Worm (Caenorhabditis elegans) whole organism, mixed stage, embryonic: ENCODE results near the gene lron-2.

ENCODE experiments used
- M03D4.4 ChIP-seq: sonication (generic microtip); optimal IDR thresholded peaks from 2 replicates; lab custom pipeline; 2017; ENCODE audit warnings: mild to moderate bottlenecking, missing genetic modification characterization, missing compliant biosample characterization
- bed-3 ChIP-seq: fragments of 200-800 bp; sonication (Bioruptor generic); optimal IDR thresholded peaks from 3 replicates; lab custom pipeline; 2018; ENCODE audit warnings: mild to moderate bottlenecking, missing genetic modification characterization, moderate library complexity, missing compliant biosample characterization
- blmp-1 ChIP-seq: fragments of 150-350 bp; optimal IDR thresholded peaks from 2 replicates; lab custom pipeline; 2014; ENCODE audit warnings: missing biosample characterization, missing genetic modification characterization
- ceh-39 ChIP-seq: fragments of 150-350 bp; optimal IDR thresholded peaks from 2 replicates; lab custom pipeline; 2014; ENCODE audit warnings: missing biosample characterization, missing genetic modification characterization
- ceh-43 ChIP-seq: fragments of 200-800 bp; sonication (Bioruptor generic); optimal IDR thresholded peaks from 2 replicates; lab custom pipeline; 2018; ENCODE audit warnings: mild to moderate bottlenecking, missing genetic modification characterization, moderate library complexity, missing compliant biosample characterization
- ces-1 ChIP-seq: fragments of 150-350 bp; optimal IDR thresholded peaks from 2 replicates; lab custom pipeline; 2014; ENCODE audit warnings: missing biosample characterization, missing genetic modification reagents, missing genetic modification characterization
- cnd-1 ChIP-seq: fragments of 200-800 bp; sonication (Bioruptor generic); optimal IDR thresholded peaks from 2 replicates; lab custom pipeline; 2018; ENCODE audit warnings: mild to moderate bottlenecking, missing genetic modification characterization, missing compliant biosample characterization
- drap-1 ChIP-seq: fragments of 200-800 bp; sonication (Bioruptor generic); optimal IDR thresholded peaks from 3 replicates; lab custom pipeline; 2018; ENCODE audit warnings: mild to moderate bottlenecking, missing genetic modification characterization, missing compliant biosample characterization
- elt-1 ChIP-seq: sonication (generic microtip); optimal IDR thresholded peaks from 2 replicates; lab custom pipeline; 2017; ENCODE audit warnings: missing genetic modification characterization, mild to moderate bottlenecking, missing compliant biosample characterization, antibody characterized with exemption, moderate library complexity, borderline replicate concordance; ENCODE audit not compliant: insufficient read depth
- elt-3 ChIP-seq: fragments of 150-350 bp; optimal IDR thresholded peaks from 2 replicates; lab custom pipeline; 2014; ENCODE audit warnings: missing biosample characterization, missing genetic modification characterization
- flh-1 ChIP-seq: fragments of 200-800 bp; sonication (Bioruptor generic); optimal IDR thresholded peaks from 2 replicates; lab custom pipeline; 2018; ENCODE audit warnings: mild to moderate bottlenecking, missing genetic modification characterization, moderate library complexity, missing compliant biosample characterization
- ham-2 ChIP-seq: fragments of 200-800 bp; sonication (Bioruptor generic); optimal IDR thresholded peaks from 2 replicates; lab custom pipeline; 2018; ENCODE audit warnings: mild to moderate bottlenecking, missing genetic modification characterization, missing compliant biosample characterization
- hlh-1 ChIP-seq: fragments of 150-350 bp; optimal IDR thresholded peaks from 2 replicates; lab custom pipeline; 2014; ENCODE audit warnings: missing biosample characterization, missing genetic modification reagents, missing genetic modification characterization
- lin-13 ChIP-seq: fragments of 150-350 bp; optimal IDR thresholded peaks from 2 replicates; lab custom pipeline; 2014; ENCODE audit warnings: missing biosample characterization, missing genetic modification characterization
- lin-32 ChIP-seq: fragments of 200-800 bp; sonication (Bioruptor generic); optimal IDR thresholded peaks from 2 replicates; lab custom pipeline; 2018; ENCODE audit warnings: mild to moderate bottlenecking, missing genetic modification characterization, missing compliant biosample characterization
- lsy-2 ChIP-seq: fragments of 150-350 bp; optimal IDR thresholded peaks from 2 replicates; lab custom pipeline; 2014; ENCODE audit warnings: missing biosample characterization, missing genetic modification characterization
- mab-5 ChIP-seq: fragments of 150-350 bp; optimal IDR thresholded peaks from 2 replicates; lab custom pipeline; 2014; ENCODE audit warnings: missing biosample characterization, missing genetic modification characterization
- mep-1 ChIP-seq: fragments of 150-350 bp; optimal IDR thresholded peaks from 2 replicates; lab custom pipeline; 2017; ENCODE audit warnings: missing biosample characterization, missing genetic modification reagents, missing genetic modification characterization, inconsistent platforms
- mls-2 ChIP-seq: sonication (generic microtip); optimal IDR thresholded peaks from 2 replicates; lab custom pipeline; 2016; ENCODE audit warnings: mild to moderate bottlenecking, missing genetic modification characterization, moderate library complexity, missing compliant biosample characterization
- nhr-12 ChIP-seq: fragments of 150-350 bp; optimal IDR thresholded peaks from 2 replicates; lab custom pipeline; 2014; ENCODE audit warnings: missing biosample characterization, missing genetic modification characterization
- nhr-237 ChIP-seq: fragments of 150-350 bp; optimal IDR thresholded peaks from 2 replicates; lab custom pipeline; 2014; ENCODE audit warnings: missing biosample characterization, missing genetic modification characterization
- nhr-28 ChIP-seq: fragments of 150-350 bp; optimal IDR thresholded peaks from 2 replicates; lab custom pipeline; 2014; ENCODE audit warnings: missing biosample characterization, missing genetic modification characterization
- nhr-76 ChIP-seq: sonication (generic microtip); optimal IDR thresholded peaks from 2 replicates; lab custom pipeline; 2017; ENCODE audit warnings: missing biosample characterization, missing genetic modification characterization
- pha-4 ChIP-seq: fragments of 150-350 bp; optimal IDR thresholded peaks from 2 replicates; lab custom pipeline; 2018; ENCODE audit warnings: missing biosample characterization, missing genetic modification reagents, missing genetic modification characterization
- sptf-1 ChIP-seq: sonication (generic microtip); optimal IDR thresholded peaks from 2 replicates; lab custom pipeline; 2017; ENCODE audit warnings: mild to moderate bottlenecking, missing genetic modification characterization, moderate library complexity, missing compliant biosample characterization
- tbx-8 ChIP-seq: fragments of 200-800 bp; sonication (Bioruptor generic); optimal IDR thresholded peaks from 2 replicates; lab custom pipeline; 2018; ENCODE audit warnings: mild to moderate bottlenecking, missing genetic modification characterization, moderate library complexity, missing compliant biosample characterization
- unc-120 ChIP-seq: sonication (generic microtip); optimal IDR thresholded peaks from 2 replicates; lab custom pipeline; 2017; ENCODE audit warnings: missing genetic modification characterization, missing compliant biosample characterization; ENCODE audit not compliant: poor library complexity, severe bottlenecking
- unc-39 ChIP-seq: fragments of 150-350 bp; optimal IDR thresholded peaks from 2 replicates; lab custom pipeline; 2014; ENCODE audit warnings: missing biosample characterization, missing genetic modification characterization
- zip-8 ChIP-seq: fragments of 150-350 bp; optimal IDR thresholded peaks from 2 replicates; lab custom pipeline; 2014; ENCODE audit warnings: missing biosample characterization, missing genetic modification characterization
- ztf-11 ChIP-seq: fragments of 150-350 bp; optimal IDR thresholded peaks from 2 replicates; lab custom pipeline; 2014; ENCODE audit warnings: missing biosample characterization, missing genetic modification characterization

Gene lron-2

ce11 chrV:9328670-9329069 lies 41.3 kb upstream of the lron-2 start, which contains the start of gene K07B1.4:
Gene K07B1.4 (plus strand): TSS chrV:9328970.
- TF ChIP-seq nhr-76 (tag; lab: Kevin White, UChicago) (no peak), lin-13 (tag; lab: Kevin White, UChicago) (no peak), lsy-2 (tag; lab: Kevin White, UChicago) (no peak), nhr-12 (tag; lab: Kevin White, UChicago) (no peak), unc-39 (no peak), lin-32 (no peak), mep-1 (tag; lab: Kevin White, UChicago) (no peak), ztf-11 (no peak)

ce11 chrV:9327691-9328090 lies 40.3 kb upstream of the lron-2 start:
- TF ChIP-seq ham-2 (GFP tag; lab: Kevin White, UChicago) (no peak), M03D4.4 (no peak), mab-5 (tag; lab: Kevin White, UChicago) (no peak), mep-1 (tag; lab: Kevin White, UChicago) (no peak), elt-3 (tag; lab: Kevin White, UChicago) (no peak), blmp-1 (tag; lab: Kevin White, UChicago) (no peak), nhr-12 (tag; lab: Kevin White, UChicago) (no peak), elt-1 (tag; lab: Kevin White, UChicago) (no peak)

- TF ChIP-seq elt-3 (tag; lab: Kevin White, UChicago): no peak
- TF ChIP-seq ceh-39: no peak
- TF ChIP-seq zip-8 (tag; lab: Kevin White, UChicago): no peak
- no peak for TF ChIP-seq sptf-1 (tag; lab: Kevin White, UChicago)
- no peak for TF ChIP-seq lsy-2 (tag; lab: Kevin White, UChicago)
- TF ChIP-seq unc-120 (tag; lab: Kevin White, UChicago): no peak
- TF ChIP-seq pha-4 (tag; lab: Kevin White, UChicago): no peak
- no peak for TF ChIP-seq ceh-43 (GFP tag; lab: Kevin White, UChicago)
- TF ChIP-seq, all 35 proteins: peak for 0
These were observed 39.5 kb upstream of the lron-2 start for ce11 chrV:9326903-9327302.

ce11 chrV:9324167-9324566 lies 36.8 kb upstream of the lron-2 start:
- TF ChIP-seq nhr-12 (tag; lab: Kevin White, UChicago): no peak
- TF ChIP-seq tbx-8 (GFP tag; lab: Kevin White, UChicago): no peak
- no peak for TF ChIP-seq M03D4.4
- no peak for TF ChIP-seq ztf-11
- TF ChIP-seq, all 35 proteins: peak for 0

- TF ChIP-seq M03D4.4 (no peak), mep-1 (tag; lab: Kevin White, UChicago) (no peak), lsy-2 (tag; lab: Kevin White, UChicago) (no peak), hlh-1 (tag; lab: Kevin White, UChicago) (no peak), ces-1 (GFP tag; lab: Kevin White, UChicago) (no peak), flh-1 (GFP tag; lab: Kevin White, UChicago) (no peak), ham-2 (GFP tag; lab: Kevin White, UChicago) (no peak), unc-39 (no peak), sptf-1 (tag; lab: Kevin White, UChicago) (no peak), bed-3 (GFP tag; lab: Kevin White, UChicago) (no peak), ceh-39 (no peak), cnd-1 (tag; lab: Kevin White, UChicago) (no peak), mls-2 (tag; lab: Kevin White, UChicago) (no peak), nhr-28 (no peak), mab-5 (tag; lab: Kevin White, UChicago) (no peak), nhr-237 (tag; lab: Kevin White, UChicago) (no peak), lin-32 (no peak)
These were observed 35.5 kb upstream of the lron-2 start, which contains the start of gene tag-153 for ce11 chrV:9322886-9323285. Gene tag-153 (plus strand): TSS chrV:9323085.

- TF ChIP-seq ces-1 (GFP tag; lab: Kevin White, UChicago) (no peak), ceh-39 (no peak), sptf-1 (tag; lab: Kevin White, UChicago) (no peak), pha-4 (tag; lab: Kevin White, UChicago) (no peak), unc-39 (no peak), mls-2 (tag; lab: Kevin White, UChicago) (no peak), ceh-43 (GFP tag; lab: Kevin White, UChicago) (no peak), nhr-12 (tag; lab: Kevin White, UChicago) (no peak), ham-2 (GFP tag; lab: Kevin White, UChicago) (no peak), tbx-8 (GFP tag; lab: Kevin White, UChicago) (no peak), nhr-28 (no peak), flh-1 (GFP tag; lab: Kevin White, UChicago) (no peak), unc-120 (tag; lab: Kevin White, UChicago) (no peak), drap-1 (no peak), elt-3 (tag; lab: Kevin White, UChicago) (no peak), blmp-1 (tag; lab: Kevin White, UChicago) (no peak)
These were observed 33.8 kb upstream of the lron-2 start, which contains the start of gene F44A2.7 for ce11 chrV:9321185-9321584. Gene F44A2.7 (plus strand): TSS chrV:9321485.
